Fruit fly (Drosophila melanogaster) whole organism, prepupa: ENCODE results near the gene CG12398.

Experiments used
- CG11902 ChIP-seq: fragments of 200-800 bp; sonication (Bioruptor generic); optimal IDR thresholded peaks from 3 replicates; lab custom pipeline; 2016; ENCODE audit warnings: missing biosample characterization, missing genetic modification characterization
- CG16779 ChIP-seq: fragments of 200-800 bp; sonication (Bioruptor generic); optimal IDR thresholded peaks from 3 replicates; lab custom pipeline; 2017; ENCODE audit warnings: missing biosample characterization, mild to moderate bottlenecking, missing genetic modification characterization
- CG34406 ChIP-seq: fragments of 200-800 bp; sonication (Bioruptor generic); optimal IDR thresholded peaks from 3 replicates; lab custom pipeline; 2016; ENCODE audit warnings: missing biosample characterization, missing genetic modification characterization
- CG8119 ChIP-seq: fragments of 200-800 bp; sonication (Bioruptor generic); IDR thresholded peaks from 3 replicates; pipeline ENCODE4 v1.3.6; 2022; ENCODE audit warnings: missing biosample characterization, missing genetic modification characterization
- Hr38 ChIP-seq: sonication (Bioruptor generic); optimal IDR thresholded peaks from 2 replicates; lab custom pipeline; 2016; ENCODE audit warnings: missing biosample characterization, missing genetic modification characterization
- net ChIP-seq: fragments of 200-800 bp; sonication (Bioruptor generic); optimal IDR thresholded peaks from 3 replicates; lab custom pipeline; 2016; ENCODE audit warnings: missing biosample characterization, missing genetic modification characterization

DNA sequence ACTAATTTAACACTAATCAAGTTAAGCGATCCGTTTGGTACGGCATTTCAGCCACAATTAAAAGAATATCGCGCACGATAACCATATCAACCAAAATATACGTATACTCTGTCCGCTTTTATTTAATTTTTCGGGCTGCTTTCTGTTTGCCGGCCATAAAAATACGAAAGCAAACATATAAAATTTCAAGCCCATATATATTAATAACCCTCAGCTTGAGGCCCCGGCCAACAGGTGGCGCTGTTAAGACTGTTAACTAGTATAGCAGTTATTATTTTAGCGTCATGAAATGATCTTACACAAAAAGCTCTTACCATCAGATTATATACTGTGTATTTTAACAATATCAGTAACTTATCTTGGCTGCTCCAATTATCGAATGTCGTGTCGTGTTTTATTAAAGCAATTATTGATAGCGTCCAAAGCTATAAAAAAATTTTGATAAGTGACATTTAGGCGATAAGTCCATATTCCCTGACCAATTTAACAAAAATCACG is 5.2 kb upstream of the CG12398 start, which contains the start of gene Eo:
- TF ChIP-seq net (GFP tag; lab: Kevin White, UChicago) (no peak), CG8119 (GFP tag; lab: Robert Waterston, UW) (no peak), CG34406 (GFP tag; lab: Kevin White, UChicago) (no peak), CG11902 (GFP tag; lab: Kevin White, UChicago) (no peak), CG16779 (no peak), Hr38 (GFP tag; lab: Kevin White, UChicago) (no peak)
